Worm (Caenorhabditis elegans) whole organism, midembryonic: ENCODE results near the gene K12H6.9.

Source experiments
- flt-1 ChIP-seq: fragments of 200-800 bp; sonication (Bioruptor generic); IDR thresholded peaks from 2 replicates; pipeline ENCODE4 v1.3.6; 2022; ENCODE audit warnings: missing genetic modification characterization, missing compliant biosample characterization
- med-1 ChIP-seq: sonication (generic microtip); optimal IDR thresholded peaks from 2 replicates; lab custom pipeline; 2017; ENCODE audit warnings: missing genetic modification characterization, mild to moderate bottlenecking, missing compliant biosample characterization, antibody characterized with exemption, missing genetic modification reagents; ENCODE audit not compliant: insufficient read depth
- tab-1 ChIP-seq: fragments of 200-800 bp; sonication (Bioruptor generic); IDR thresholded peaks from 2 replicates; pipeline ENCODE4 v1.3.6; 2022; ENCODE audit warnings: missing genetic modification characterization, missing compliant biosample characterization
- ztf-23 ChIP-seq: fragments of 200-800 bp; sonication (Bioruptor generic); IDR thresholded peaks from 2 replicates; pipeline ENCODE4 v1.3.6; 2022; ENCODE audit warnings: missing genetic modification reagents, missing genetic modification characterization, missing compliant biosample characterization
- ztf-29 ChIP-seq: fragments of 200-800 bp; sonication (Bioruptor generic); IDR thresholded peaks from 2 replicates; pipeline ENCODE4 v1.3.6; 2022; ENCODE audit warnings: missing genetic modification reagents, missing genetic modification characterization, missing compliant biosample characterization

DNA sequence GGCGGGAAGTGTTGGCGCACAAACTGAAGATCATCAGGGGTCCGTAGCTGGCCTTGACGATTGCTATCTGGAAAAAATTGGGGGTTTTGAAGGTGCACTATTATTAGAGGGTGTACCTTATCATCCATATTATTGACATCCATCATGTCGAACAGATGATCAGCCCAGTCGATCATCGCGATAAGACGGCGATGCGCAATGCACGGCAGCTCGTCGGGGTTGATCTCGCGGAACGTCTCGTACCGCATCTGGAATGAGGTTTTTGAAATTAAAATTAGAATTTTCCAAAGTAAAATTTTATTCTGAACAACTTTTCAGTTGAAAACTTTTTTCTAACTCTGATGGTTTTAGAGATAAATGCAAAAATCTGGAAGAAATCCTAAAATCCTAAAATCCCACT, 26.3 kb upstream of the K12H6.9 start:
- TF ChIP-seq med-1 (no peak), tab-1 (GFP tag; lab: Robert Waterston, UW) (no peak), ztf-23 (no peak), flt-1 (GFP tag; lab: Robert Waterston, UW) (no peak), ztf-29 (GFP tag; lab: Robert Waterston, UW) (no peak)
